Fruit fly (Drosophila melanogaster) Kc167 (cell line): ENCODE measurements around the gene Usp14.

Experiments used
- Sin3A ChIP-seq: fragments of >200 bp; optimal IDR thresholded peaks from 2 replicates; lab custom pipeline; 2018; ENCODE audit warnings: missing external identifiers
- psq ChIP-seq: fragments of >200 bp; optimal IDR thresholded peaks from 2 replicates; lab custom pipeline; 2017; ENCODE audit warnings: missing external identifiers
- ttk ChIP-seq: sonication (Bioruptor generic); optimal IDR thresholded peaks from 2 replicates; lab custom pipeline; 2017; ENCODE audit warnings: missing external identifiers

DNA sequence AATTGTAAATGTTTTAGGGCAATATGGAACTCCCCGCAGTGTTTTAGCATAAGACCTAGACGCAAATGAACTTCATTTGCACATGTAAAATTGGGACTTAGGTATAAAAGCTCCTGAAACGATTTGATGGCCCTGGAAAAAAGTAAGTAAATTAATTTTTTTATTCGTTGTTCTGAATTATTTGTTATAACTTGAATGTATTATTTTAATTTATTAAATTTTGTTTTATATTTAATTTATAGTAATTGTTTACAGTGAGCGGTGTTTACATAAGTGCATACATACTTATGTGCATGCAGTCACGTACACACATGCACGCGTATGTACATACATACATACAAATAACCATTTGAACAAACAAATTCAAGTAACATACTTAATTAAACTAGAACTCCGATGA is 37.8 kb downstream of the Usp14 start:
- TF ChIP-seq Sin3A (lab: Kevin White, UChicago), result no peak
- no peak for TF ChIP-seq psq (lab: Kevin White, UChicago)
- no peak for TF ChIP-seq ttk (lab: Kevin White, UChicago)
